Worm (Caenorhabditis elegans): ENCODE data around the gene sra-8.

- TF ChIP-seq snpc-4 (tag; optimal IDR thresholded peaks at IDR 0.05) (no peak), lin-32 (GFP tag; optimal IDR thresholded peaks at IDR 0.05) (peak; percentile 86), unc-39 (tag; optimal IDR thresholded peaks at IDR 0.05) (peak; percentile 57), unc-62 (GFP tag; optimal IDR thresholded peaks at IDR 0.05) (peak; percentile 17), ces-1 (GFP tag; optimal IDR thresholded peaks at IDR 0.05) (peak; percentile 21), flh-1 (GFP tag; optimal IDR thresholded peaks at IDR 0.05) (peak; percentile 79), nhr-12 (tag; optimal IDR thresholded peaks at IDR 0.05) (no peak), nhr-237 (tag; optimal IDR thresholded peaks at IDR 0.05) (no peak), pha-4 (tag; optimal IDR thresholded peaks at IDR 0.05) (no peak), unc-120 (tag; optimal IDR thresholded peaks at IDR 0.05; ENCODE audit: poor library complexity, severe bottlenecking) (peak; percentile 84), lin-13 (tag; optimal IDR thresholded peaks at IDR 0.05) (no peak), nhr-28 (tag; optimal IDR thresholded peaks at IDR 0.05) (no peak), blmp-1 (tag; optimal IDR thresholded peaks at IDR 0.05) (no peak), ztf-11 (tag; optimal IDR thresholded peaks at IDR 0.05) (peak; percentile 22)
These were observed 28.5 kb downstream of the sra-8 start for ce11 chrII:9566045-9566444.
